Worm (Caenorhabditis elegans): ENCODE data around the gene Y57G11A.5.

DNA sequence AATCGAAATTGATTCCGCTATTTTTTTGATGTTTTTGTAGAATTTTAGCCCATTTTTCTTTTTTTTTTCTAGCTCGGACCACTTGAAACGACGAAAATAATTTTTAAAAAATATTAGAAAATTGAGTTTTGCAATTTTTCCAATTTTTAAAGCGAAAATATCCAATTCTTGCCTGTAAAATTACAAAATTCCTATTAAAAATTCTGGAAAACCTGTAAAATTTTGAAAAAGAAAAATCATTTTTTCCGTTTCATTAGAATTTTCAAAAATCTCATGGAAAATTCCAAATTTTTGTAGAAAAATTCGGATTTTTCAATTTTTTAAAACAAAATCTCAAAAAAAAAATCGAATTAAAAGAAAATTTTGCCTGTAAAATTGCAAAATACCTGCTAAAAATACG lies 43.3 kb downstream of the Y57G11A.5 start:
- TF ChIP-seq him-1 (tag; optimal IDR thresholded peaks at IDR 0.05) (no peak), dao-5 (tag; optimal IDR thresholded peaks at IDR 0.05) (no peak), W03F9.2 (tag; optimal IDR thresholded peaks at IDR 0.05) (no peak)

Data from whole organism, L4/young adult.